Worm (Caenorhabditis elegans) whole organism, L3 larva: ENCODE data around the gene T26H5.9.

Source experiments
- nhr-23 ChIP-seq: fragments of 150-350 bp; optimal IDR thresholded peaks from 2 replicates; lab custom pipeline; 2014; ENCODE audit warnings: missing biosample characterization, missing genetic modification reagents, missing genetic modification characterization
- nhr-67 ChIP-seq: fragments of 150-350 bp; optimal IDR thresholded peaks from 2 replicates; lab custom pipeline; 2014; ENCODE audit warnings: missing biosample characterization, missing genetic modification characterization

- no peak for TF ChIP-seq nhr-23
- no peak for TF ChIP-seq nhr-67 (tag; lab: Kevin White, UChicago)
Observed at ce11 chrV:15484537-15484936, 39.8 kb downstream of the T26H5.9 start, which contains the start of gene C06B8.3.
